Fruit fly (Drosophila melanogaster): ENCODE data around the gene Dnaaf6.

Dnaaf6 gene

DNA sequence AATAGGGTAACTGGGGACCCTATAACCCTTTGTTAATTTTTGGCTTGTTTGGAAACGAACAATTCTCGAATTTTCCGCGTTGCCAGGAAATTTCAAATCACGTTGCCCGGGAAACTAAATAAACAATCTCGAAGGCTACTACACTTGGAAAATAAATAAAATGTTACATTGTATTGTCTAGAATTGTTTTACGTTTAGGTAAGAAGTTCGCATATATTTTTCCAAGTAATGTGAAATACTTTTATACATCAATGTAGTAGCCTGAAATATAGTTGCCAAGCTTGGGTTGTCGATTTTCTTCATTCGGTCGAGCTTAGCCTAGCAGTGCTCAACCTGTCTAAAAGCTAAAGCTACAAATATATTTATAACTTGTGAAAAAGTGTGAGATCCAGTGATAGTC lies at the start of gene Dnaaf6:
Gene Dnaaf6, plus strand, starts transcription at position 301 of the 400 bp plus-strand sequence.
- TF ChIP-seq lola (GFP tag; optimal IDR thresholded peaks at IDR 0.05): no peak
- no peak for TF ChIP-seq Dek (tag; optimal IDR thresholded peaks at IDR 0.05)
- TF ChIP-seq CG31224 (GFP tag; IDR thresholded peaks at IDR 0.05): no peak
- TF ChIP-seq Oaz (GFP tag; IDR thresholded peaks at IDR 0.05): no peak
- no peak for TF ChIP-seq Stat92E (GFP tag; optimal IDR thresholded peaks at IDR 0.05)
- TF ChIP-seq ase (GFP tag; IDR thresholded peaks at IDR 0.05): no peak
- TF ChIP-seq seq (GFP tag; IDR thresholded peaks at IDR 0.05): no peak
- TF ChIP-seq CG7786 (GFP tag; optimal IDR thresholded peaks at IDR 0.05): no peak
- TF ChIP-seq CG16863 (GFP tag; optimal IDR thresholded peaks at IDR 0.05): no peak
- TF ChIP-seq Lhr (GFP tag; optimal IDR thresholded peaks at IDR 0.05): no peak
- no peak for TF ChIP-seq nau (GFP tag; optimal IDR thresholded peaks at IDR 0.05)
- TF ChIP-seq B-H2 (GFP tag; optimal IDR thresholded peaks at IDR 0.05): no peak
- no peak for TF ChIP-seq NfI (GFP tag; optimal IDR thresholded peaks at IDR 0.05)
- no peak for TF ChIP-seq C15 (GFP tag; IDR thresholded peaks at IDR 0.05)

DNA sequence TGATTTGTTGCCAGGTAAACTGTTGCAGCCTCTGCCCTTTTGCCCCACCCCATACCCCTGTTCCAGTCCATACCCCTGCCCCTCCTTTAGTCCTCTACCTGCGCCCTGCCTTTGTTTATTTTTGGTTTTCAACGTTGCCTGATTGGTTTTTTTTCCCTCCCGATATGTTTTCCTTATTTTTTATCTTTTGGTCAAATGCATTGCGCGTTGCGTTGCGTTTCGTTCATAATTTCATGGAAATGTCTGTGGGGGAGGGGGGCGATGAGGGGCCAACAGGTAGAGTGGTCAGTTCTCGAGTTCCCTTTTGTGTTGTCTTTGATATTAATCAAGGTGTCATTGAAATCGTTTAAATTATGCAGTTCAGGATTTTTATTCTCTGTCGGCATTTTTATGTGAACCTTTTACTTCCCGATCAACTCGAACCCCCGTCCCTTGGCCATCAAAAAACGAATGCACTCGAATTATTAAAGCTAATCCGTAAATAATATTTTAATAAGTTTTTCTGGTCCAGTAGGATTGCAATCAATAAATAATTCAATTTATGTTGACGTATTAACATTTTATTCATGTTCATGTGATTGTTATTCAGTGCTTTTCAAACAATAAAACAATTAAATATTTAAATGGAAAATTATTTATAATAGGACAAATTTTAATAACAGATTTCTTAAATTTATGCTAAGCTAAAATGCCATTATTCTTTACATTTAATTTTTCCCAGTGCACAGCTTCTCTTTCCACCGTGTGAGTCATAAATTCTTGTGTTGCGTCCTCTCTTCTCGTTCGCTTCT lies 49.6 kb upstream of the Dnaaf6 start:
- peak; percentile 43 for TF ChIP-seq corto (GFP tag; optimal IDR thresholded peaks at IDR 0.05)
- no peak for TF ChIP-seq hbn (GFP tag; IDR thresholded peaks at IDR 0.05; ENCODE audit: partially characterized antibody)
- peak; percentile 46; the same call in 1 of the 2 replicates for TF ChIP-seq lmd (GFP tag; IDR thresholded peaks at IDR 0.05)
- TF ChIP-seq Dip2 (GFP tag; IDR thresholded peaks at IDR 0.05): no peak
- TF ChIP-seq Neu2 (GFP tag; optimal IDR thresholded peaks at IDR 0.05; ENCODE audit: borderline replicate concordance): no peak
- no peak for TF ChIP-seq her (GFP tag; optimal IDR thresholded peaks at IDR 0.05)
- peak; percentile 66 for TF ChIP-seq CG9437 (GFP tag; optimal IDR thresholded peaks at IDR 0.05)
- no peak for TF ChIP-seq ash1 (GFP tag; optimal IDR thresholded peaks at IDR 0.05)
- TF ChIP-seq CG14667 (GFP tag; IDR thresholded peaks at IDR 0.05): peak; percentile 35; the same call in 1 of the 2 replicates
- TF ChIP-seq br (optimal IDR thresholded peaks at IDR 0.05): no peak
- TF ChIP-seq tap (tag; optimal IDR thresholded peaks at IDR 0.05): peak; percentile 26
- TF ChIP-seq chif (GFP tag; optimal IDR thresholded peaks at IDR 0.05): peak in 1 of 2 experiments; percentile 44
- TF ChIP-seq Bdp1 (GFP tag; optimal IDR thresholded peaks at IDR 0.05): no peak
- TF ChIP-seq ranshi (GFP tag; IDR thresholded peaks at IDR 0.05): peak; percentile 8; the same call in 1 of the 2 replicates
- TF ChIP-seq CG8388 (GFP tag; optimal IDR thresholded peaks at IDR 0.05): peak; percentile 80
- TF ChIP-seq CG11456 (GFP tag; IDR thresholded peaks at IDR 0.05): no peak
- no peak for TF ChIP-seq CG7372 (GFP tag; IDR thresholded peaks at IDR 0.05)
- peak; percentile 39 for TF ChIP-seq CG12155 (GFP tag; optimal IDR thresholded peaks at IDR 0.05)
- TF ChIP-seq dimm (GFP tag; IDR thresholded peaks at IDR 0.05): no peak
- peak; percentile 24 for TF ChIP-seq CG12659 (GFP tag; optimal IDR thresholded peaks at IDR 0.05)
- peak; percentile 67 for TF ChIP-seq CG30403 (GFP tag; optimal IDR thresholded peaks at IDR 0.05)
- TF ChIP-seq CG10321 (GFP tag; IDR thresholded peaks at IDR 0.05): peak; percentile 47; the same call in 1 of the 2 replicates
- TF ChIP-seq Atf-2 (GFP tag; optimal IDR thresholded peaks at IDR 0.05): no peak
- TF ChIP-seq sr (GFP tag; IDR thresholded peaks at IDR 0.05): no peak
- TF ChIP-seq CG30431 (GFP tag; optimal IDR thresholded peaks at IDR 0.05): peak; percentile 34
- peak; percentile 43; the same call in 1 of the 2 replicates for TF ChIP-seq Ptx1 (GFP tag; IDR thresholded peaks at IDR 0.05)
- TF ChIP-seq Nf-YA (GFP tag; IDR thresholded peaks at IDR 0.05): no peak
- TF ChIP-seq CG1603 (tag; optimal IDR thresholded peaks at IDR 0.05): peak; percentile 40
- peak; percentile 62 for TF ChIP-seq nom (GFP tag; optimal IDR thresholded peaks at IDR 0.05)
- peak; percentile 42 for TF ChIP-seq org-1 (GFP tag; optimal IDR thresholded peaks at IDR 0.05)
- TF ChIP-seq ttk (GFP tag; IDR thresholded peaks at IDR 0.05): no peak
- TF ChIP-seq Oaz (GFP tag; IDR thresholded peaks at IDR 0.05): no peak
- TF ChIP-seq CG3407 (GFP tag; optimal IDR thresholded peaks at IDR 0.05): peak; percentile 50
- TF ChIP-seq zfh1 (GFP tag; IDR thresholded peaks at IDR 0.05): peak; percentile 68; the same call in 2 of the 3 replicates
- TF ChIP-seq disco-r (GFP tag; optimal IDR thresholded peaks at IDR 0.05): no peak
- no peak for TF ChIP-seq da (GFP tag; optimal IDR thresholded peaks at IDR 0.05)
